Worm (Caenorhabditis elegans) whole organism, mixed stage, embryonic: Measurements from ENCODE around the gene sri-33.
"Not testable (repeated sequence)": the region's sequence is repeated elsewhere in the genome, so short reads cannot be mapped to it uniquely, and the experiment has no call there.

Source experiments
- bed-3 ChIP-seq: fragments of 200-800 bp; sonication (Bioruptor generic); optimal IDR thresholded peaks from 3 replicates; lab custom pipeline; 2018; ENCODE audit warnings: mild to moderate bottlenecking, missing genetic modification characterization, moderate library complexity, missing compliant biosample characterization
- ceh-39 ChIP-seq: fragments of 150-350 bp; optimal IDR thresholded peaks from 2 replicates; lab custom pipeline; 2014; ENCODE audit warnings: missing biosample characterization, missing genetic modification characterization
- ceh-43 ChIP-seq: fragments of 200-800 bp; sonication (Bioruptor generic); optimal IDR thresholded peaks from 2 replicates; lab custom pipeline; 2018; ENCODE audit warnings: mild to moderate bottlenecking, missing genetic modification characterization, moderate library complexity, missing compliant biosample characterization
- ceh-83 ChIP-seq: fragments of 200-800 bp; sonication (Bioruptor generic); optimal IDR thresholded peaks from 2 replicates; lab custom pipeline; 2018; ENCODE audit warnings: mild to moderate bottlenecking, missing genetic modification characterization, missing compliant biosample characterization
- ces-1 ChIP-seq: fragments of 150-350 bp; optimal IDR thresholded peaks from 2 replicates; lab custom pipeline; 2014; ENCODE audit warnings: missing biosample characterization, missing genetic modification reagents, missing genetic modification characterization
- drap-1 ChIP-seq: fragments of 200-800 bp; sonication (Bioruptor generic); optimal IDR thresholded peaks from 3 replicates; lab custom pipeline; 2018; ENCODE audit warnings: mild to moderate bottlenecking, missing genetic modification characterization, missing compliant biosample characterization
- elt-1 ChIP-seq: sonication (generic microtip); optimal IDR thresholded peaks from 2 replicates; lab custom pipeline; 2017; ENCODE audit warnings: missing genetic modification characterization, mild to moderate bottlenecking, missing compliant biosample characterization, antibody characterized with exemption, moderate library complexity, borderline replicate concordance; ENCODE audit not compliant: insufficient read depth
- elt-3 ChIP-seq: fragments of 150-350 bp; optimal IDR thresholded peaks from 2 replicates; lab custom pipeline; 2014; ENCODE audit warnings: missing biosample characterization, missing genetic modification characterization
- flh-1 ChIP-seq: fragments of 200-800 bp; sonication (Bioruptor generic); optimal IDR thresholded peaks from 2 replicates; lab custom pipeline; 2018; ENCODE audit warnings: mild to moderate bottlenecking, missing genetic modification characterization, moderate library complexity, missing compliant biosample characterization
- hlh-1 ChIP-seq: fragments of 150-350 bp; optimal IDR thresholded peaks from 2 replicates; lab custom pipeline; 2014; ENCODE audit warnings: missing biosample characterization, missing genetic modification reagents, missing genetic modification characterization
- lin-13 ChIP-seq: fragments of 150-350 bp; optimal IDR thresholded peaks from 2 replicates; lab custom pipeline; 2014; ENCODE audit warnings: missing biosample characterization, missing genetic modification characterization
- lin-32 ChIP-seq: fragments of 200-800 bp; sonication (Bioruptor generic); optimal IDR thresholded peaks from 2 replicates; lab custom pipeline; 2018; ENCODE audit warnings: mild to moderate bottlenecking, missing genetic modification characterization, missing compliant biosample characterization
- mab-5 ChIP-seq: fragments of 150-350 bp; optimal IDR thresholded peaks from 2 replicates; lab custom pipeline; 2014; ENCODE audit warnings: missing biosample characterization, missing genetic modification characterization
- mep-1 ChIP-seq: fragments of 150-350 bp; optimal IDR thresholded peaks from 2 replicates; lab custom pipeline; 2017; ENCODE audit warnings: missing biosample characterization, missing genetic modification reagents, missing genetic modification characterization, inconsistent platforms
- mls-2 ChIP-seq: sonication (generic microtip); optimal IDR thresholded peaks from 2 replicates; lab custom pipeline; 2016; ENCODE audit warnings: mild to moderate bottlenecking, missing genetic modification characterization, moderate library complexity, missing compliant biosample characterization
- nhr-2 ChIP-seq: fragments of 150-350 bp; optimal IDR thresholded peaks from 2 replicates; lab custom pipeline; 2014; ENCODE audit warnings: missing biosample characterization, missing genetic modification characterization
- nhr-28 ChIP-seq: fragments of 150-350 bp; optimal IDR thresholded peaks from 2 replicates; lab custom pipeline; 2014; ENCODE audit warnings: missing biosample characterization, missing genetic modification characterization
- nhr-76 ChIP-seq: sonication (generic microtip); optimal IDR thresholded peaks from 2 replicates; lab custom pipeline; 2017; ENCODE audit warnings: missing biosample characterization, missing genetic modification characterization
- pha-4 ChIP-seq: fragments of 150-350 bp; optimal IDR thresholded peaks from 2 replicates; lab custom pipeline; 2018; ENCODE audit warnings: missing biosample characterization, missing genetic modification reagents, missing genetic modification characterization
- sem-2 ChIP-seq: fragments of 200-800 bp; sonication (Bioruptor generic); optimal IDR thresholded peaks from 2 replicates; lab custom pipeline; 2018; ENCODE audit warnings: mild to moderate bottlenecking, missing genetic modification characterization, missing compliant biosample characterization
- unc-39 ChIP-seq: fragments of 150-350 bp; optimal IDR thresholded peaks from 2 replicates; lab custom pipeline; 2014; ENCODE audit warnings: missing biosample characterization, missing genetic modification characterization
- unc-62 ChIP-seq: fragments of 150-350 bp; optimal IDR thresholded peaks from 2 replicates; lab custom pipeline; 2014; ENCODE audit warnings: missing biosample characterization, missing genetic modification reagents, missing genetic modification characterization
- zip-8 ChIP-seq: fragments of 150-350 bp; optimal IDR thresholded peaks from 2 replicates; lab custom pipeline; 2014; ENCODE audit warnings: missing biosample characterization, missing genetic modification characterization
- ztf-11 ChIP-seq: fragments of 150-350 bp; optimal IDR thresholded peaks from 2 replicates; lab custom pipeline; 2014; ENCODE audit warnings: missing biosample characterization, missing genetic modification characterization

The sri-33 gene

DNA sequence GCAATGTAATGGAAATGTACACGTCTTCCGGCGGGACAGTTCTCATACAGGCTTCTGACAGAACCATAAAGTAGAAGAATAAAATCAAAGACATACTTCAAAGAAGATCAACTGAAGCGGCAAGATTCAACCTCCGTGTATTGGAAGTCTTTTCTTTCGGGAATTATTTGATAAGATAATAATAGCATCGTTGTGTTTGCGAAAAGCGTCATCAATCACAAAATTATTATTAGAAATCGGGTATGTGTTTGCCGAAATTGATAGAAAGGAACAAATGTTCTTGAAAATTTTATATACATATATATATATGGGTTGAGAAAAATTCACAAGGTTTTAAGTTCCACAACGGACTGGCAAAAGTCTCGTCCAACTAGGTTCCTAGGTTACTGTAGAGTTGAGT lies 34.9 kb upstream of the sri-33 start, which contains the start of gene Y27F2A.9:
Gene Y27F2A.9 (minus strand): TSS at position 101 of the 400 bp plus-strand sequence.
- not testable (repeated sequence) for TF ChIP-seq zip-8 (tag; lab: Kevin White, UChicago); nhr-28; ceh-83 (GFP tag; lab: Kevin White, UChicago)

- TF ChIP-seq mab-5 (tag; lab: Kevin White, UChicago); drap-1 (GFP tag; lab: Kevin White, UChicago); ceh-43 (GFP tag; lab: Kevin White, UChicago): not testable (repeated sequence)
- TF ChIP-seq, all 35 proteins: peak for 0; not testable (repeated sequence) for 35
Measured at ce11 chrII:3189038-3189437, 32.4 kb upstream of the sri-33 start, which contains the start of gene Y27F2A.11. Y27F2A.11 (plus strand) TSS chrII:3189338.

DNA sequence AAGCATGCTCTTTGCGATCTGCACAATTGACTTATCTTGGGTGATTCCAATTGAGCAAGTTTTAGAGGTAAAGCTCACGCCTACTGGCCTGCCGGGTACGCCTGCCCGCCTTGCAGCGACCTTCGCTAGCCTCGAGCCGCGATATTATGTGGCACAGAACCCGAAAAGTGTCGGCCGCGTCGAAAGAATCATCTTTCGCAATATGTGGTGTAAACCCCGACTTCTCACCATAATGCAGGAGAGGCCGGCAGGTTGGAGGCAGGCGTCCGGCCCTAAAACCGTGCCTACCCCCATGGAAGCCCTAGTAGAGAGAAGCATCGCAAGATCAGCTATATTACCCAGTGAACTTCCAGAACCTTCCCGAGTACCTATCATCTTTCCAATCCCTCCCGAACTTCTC lies 29.2 kb upstream of the sri-33 start:
- no peak for TF ChIP-seq bed-3 (GFP tag; lab: Kevin White, UChicago)
- TF ChIP-seq zip-8 (tag; lab: Kevin White, UChicago) = no peak
- TF ChIP-seq hlh-1 (tag; lab: Kevin White, UChicago) = no peak
- no peak for TF ChIP-seq nhr-2 (tag; lab: Kevin White, UChicago)
- no peak for TF ChIP-seq nhr-76
- TF ChIP-seq ces-1 (GFP tag; lab: Kevin White, UChicago) = no peak
- TF ChIP-seq elt-3 = no peak
- TF ChIP-seq mab-5 (tag; lab: Kevin White, UChicago) = no peak
- TF ChIP-seq lin-32 (GFP tag; lab: Kevin White, UChicago) = no peak
- no peak for TF ChIP-seq ztf-11 (tag; lab: Kevin White, UChicago)
- no peak for TF ChIP-seq unc-62 (GFP tag; lab: Kevin White, UChicago)
- no peak for TF ChIP-seq mls-2 (tag; lab: Kevin White, UChicago)
- no peak for TF ChIP-seq elt-1 (tag; lab: Kevin White, UChicago)
- TF ChIP-seq pha-4 (tag; lab: Kevin White, UChicago) = no peak
- TF ChIP-seq unc-39 = no peak
- no peak for TF ChIP-seq flh-1 (GFP tag; lab: Kevin White, UChicago)
- no peak for TF ChIP-seq ceh-39 (tag; lab: Kevin White, UChicago)

DNA sequence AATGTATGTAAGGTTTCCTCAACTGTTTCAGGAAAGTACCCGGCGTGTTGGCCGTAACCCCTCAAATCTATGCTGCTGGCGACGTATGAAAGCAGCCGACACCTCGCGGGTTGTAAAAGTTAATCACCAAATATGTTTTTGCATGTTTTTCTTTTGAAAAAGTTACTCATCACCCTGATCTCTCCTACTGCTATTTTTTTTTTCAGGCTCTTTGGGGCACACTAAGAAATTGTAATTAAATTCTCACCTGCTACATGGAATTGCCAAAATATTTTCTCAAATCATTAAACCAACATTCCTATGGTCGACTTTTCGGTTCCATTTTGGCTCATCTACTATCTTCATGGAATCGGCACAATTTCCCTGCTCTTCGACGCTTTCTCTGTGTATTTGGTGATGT lies 28.2 kb upstream of the sri-33 start, which contains the start of gene sri-78:
Gene sri-78 (plus strand): TSS at position 301 of the 400 bp plus-strand sequence.
- not testable (repeated sequence) for TF ChIP-seq nhr-28; mls-2 (tag; lab: Kevin White, UChicago); drap-1 (GFP tag; lab: Kevin White, UChicago)
- TF ChIP-seq, all 35 proteins: peak for 0; not testable (repeated sequence) for 35

ce11 chrII:3183300-3183840 lies 26.7 kb upstream of the sri-33 start, which contains the start of the genes Y27F2A.6 and Y27F2A.8:
Y27F2A.6 (minus strand) TSS chrII:3183400.
Y27F2A.8 (plus strand) TSS chrII:3183790.
- not testable (repeated sequence) for TF ChIP-seq pha-4 (tag; lab: Kevin White, UChicago); flh-1 (GFP tag; lab: Kevin White, UChicago); lin-13
- TF ChIP-seq, all 35 proteins: peak for 0; not testable (repeated sequence) for 35

- not testable (repeated sequence) for TF ChIP-seq mab-5 (tag; lab: Kevin White, UChicago); ceh-43 (GFP tag; lab: Kevin White, UChicago); ztf-11 (tag; lab: Kevin White, UChicago)
Measured at ce11 chrII:3177663-3178062, 21.0 kb upstream of the sri-33 start, which contains the start of gene sri-40. sri-40 (plus strand) TSS chrII:3177963.

ce11 chrII:3172176-3172575 lies 15.5 kb upstream of the sri-33 start, which contains the start of gene Y27F2A.10:
Y27F2A.10 (minus strand) TSS chrII:3172276.
- TF ChIP-seq unc-39 = no peak
- no peak for TF ChIP-seq mep-1 (tag; lab: Kevin White, UChicago)
- no peak for TF ChIP-seq sem-2
- TF ChIP-seq, all 35 proteins: peak for 0
